Fruit fly (Drosophila melanogaster): Measurements from ENCODE around the gene CG5149.

The CG5149 gene

DNA sequence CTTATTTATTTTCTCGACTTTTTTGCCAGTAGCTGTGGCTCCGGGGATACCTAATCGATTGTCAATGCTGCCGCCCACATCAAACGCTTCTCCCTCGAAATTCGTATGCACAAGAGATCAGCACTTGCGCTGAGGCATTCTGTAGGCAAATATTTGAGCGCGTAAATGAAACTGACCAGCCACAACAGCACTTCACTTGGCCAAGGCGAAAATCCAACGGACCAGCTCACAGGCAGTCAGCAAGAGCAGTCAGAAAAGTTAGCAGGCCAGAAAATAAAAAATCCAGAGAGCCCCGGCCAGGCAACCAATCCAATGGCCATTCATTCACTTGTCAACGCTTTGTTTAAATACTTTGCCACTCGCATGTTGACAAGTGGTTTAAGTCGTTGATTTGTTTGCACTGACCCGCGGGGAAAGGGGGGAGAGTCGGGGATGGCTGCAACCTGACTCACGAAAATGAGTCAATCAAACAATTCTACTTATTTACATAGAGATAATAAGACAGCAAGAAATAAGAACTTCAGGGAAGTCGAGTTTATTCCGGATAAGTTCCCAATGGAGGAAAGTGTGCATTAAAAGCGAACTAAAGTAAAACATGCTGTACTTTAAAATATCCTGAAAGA is 48.5 kb downstream of the CG5149 start (continued):
- peak; percentile 2 for TF ChIP-seq CG3407 (GFP tag; optimal IDR thresholded peaks at IDR 0.05)
- no peak for TF ChIP-seq CG3838 (GFP tag; optimal IDR thresholded peaks at IDR 0.05)
- TF ChIP-seq Deaf1 (tag; optimal IDR thresholded peaks at IDR 0.05), result no peak
- TF ChIP-seq CG30020 (tag; optimal IDR thresholded peaks at IDR 0.05), result no peak
- no peak for TF ChIP-seq CG3726 (GFP tag; IDR thresholded peaks at IDR 0.05)
- TF ChIP-seq CG32772 (GFP tag; IDR thresholded peaks at IDR 0.05), result no peak; the same call in 1 of the 2 replicates
- TF ChIP-seq D (optimal IDR thresholded peaks at IDR 0.05), result no peak
- TF ChIP-seq D (GFP tag; optimal IDR thresholded peaks at IDR 0.05), result peak; percentile 15
- no peak for TF ChIP-seq pan (optimal IDR thresholded peaks at IDR 0.05)
- TF ChIP-seq pan (GFP tag; optimal IDR thresholded peaks at IDR 0.05 in 1 of 2, IDR thresholded peaks at IDR 0.05 in 1 of 2), result no peak
- no peak for TF ChIP-seq ken (GFP tag; IDR thresholded peaks at IDR 0.05)
- TF ChIP-seq onecut (GFP tag; IDR thresholded peaks at IDR 0.05), result no peak
- peak; percentile 10 for TF ChIP-seq CG13296 (GFP tag; optimal IDR thresholded peaks at IDR 0.05)
- TF ChIP-seq salm (tag; optimal IDR thresholded peaks at IDR 0.05), result peak; percentile 2
- TF ChIP-seq zfh1 (GFP tag; IDR thresholded peaks at IDR 0.05), result peak; percentile 72; the same call in 2 of the 3 replicates
- no peak for TF ChIP-seq Stat92E (GFP tag; optimal IDR thresholded peaks at IDR 0.05)
- TF ChIP-seq NC2α (GFP tag; optimal IDR thresholded peaks at IDR 0.05), result peak; percentile 11
- no peak for TF ChIP-seq CG6683 (GFP tag; optimal IDR thresholded peaks at IDR 0.05)
- TF ChIP-seq CG10979 (tag; optimal IDR thresholded peaks at IDR 0.05), result peak; percentile 10
- peak; percentile 61; the same call in 1 of the 2 replicates for TF ChIP-seq CG1024 (GFP tag; IDR thresholded peaks at IDR 0.05)
- TF ChIP-seq NFAT (GFP tag; IDR thresholded peaks at IDR 0.05), result no peak
- no peak for TF ChIP-seq Dp (GFP tag; optimal IDR thresholded peaks at IDR 0.05)
- TF ChIP-seq CG12155 (GFP tag; optimal IDR thresholded peaks at IDR 0.05), result no peak
- TF ChIP-seq Neu2 (GFP tag; optimal IDR thresholded peaks at IDR 0.05; ENCODE audit: borderline replicate concordance), result no peak
- peak; percentile 3 for TF ChIP-seq CG7556 (GFP tag; optimal IDR thresholded peaks at IDR 0.05)
- peak; percentile 76 for TF ChIP-seq Med (GFP tag)
- no peak for TF ChIP-seq crc (GFP tag; optimal IDR thresholded peaks at IDR 0.05)
- TF ChIP-seq CrebB (tag; optimal IDR thresholded peaks at IDR 0.05), result no peak
- no peak for TF ChIP-seq Hr51 (GFP tag; optimal IDR thresholded peaks at IDR 0.05)
- TF ChIP-seq h (optimal IDR thresholded peaks at IDR 0.05), result no peak
- no peak for TF ChIP-seq CG2889 (GFP tag; IDR thresholded peaks at IDR 0.05)
- no peak for TF ChIP-seq Atf6 (GFP tag; IDR thresholded peaks at IDR 0.05)
- TF ChIP-seq CG6791 (GFP tag; IDR thresholded peaks at IDR 0.05; ENCODE audit: partially characterized antibody), result no peak
- no peak for TF ChIP-seq fd3F (GFP tag; optimal IDR thresholded peaks at IDR 0.05)
- TF ChIP-seq HLHmδ (GFP tag; optimal IDR thresholded peaks at IDR 0.05), result peak; percentile 75
- TF ChIP-seq CG14014 (GFP tag; IDR thresholded peaks at IDR 0.05), result peak; percentile 14; the same call in 1 of the 2 replicates
- TF ChIP-seq sqz (GFP tag; optimal IDR thresholded peaks at IDR 0.05), result no peak
- TF ChIP-seq zen (tag; optimal IDR thresholded peaks at IDR 0.05), result no peak
- no peak for TF ChIP-seq CG8478 (optimal IDR thresholded peaks at IDR 0.05)
- TF ChIP-seq tx (GFP tag; optimal IDR thresholded peaks at IDR 0.05), result no peak
- no peak for TF ChIP-seq croc (GFP tag; conservative IDR thresholded peaks at IDR 0.05)
- TF ChIP-seq Tbp (GFP tag; optimal IDR thresholded peaks at IDR 0.05), result no peak
- TF ChIP-seq CG16815 (GFP tag; optimal IDR thresholded peaks at IDR 0.05), result no peak
- peak; percentile 31 for TF ChIP-seq CG8290 (GFP tag; optimal IDR thresholded peaks at IDR 0.05)
- TF ChIP-seq CG8290 (tag; optimal IDR thresholded peaks at IDR 0.05), result peak; percentile 23 to 45
- peak; percentile 5 for TF ChIP-seq bcd (GFP tag; optimal IDR thresholded peaks at IDR 0.05)
- TF ChIP-seq Dfd (GFP tag; optimal IDR thresholded peaks at IDR 0.05), result no peak
- TF ChIP-seq CG15011 (GFP tag; optimal IDR thresholded peaks at IDR 0.05), result peak; percentile 18
- no peak for TF ChIP-seq CG18011 (GFP tag; optimal IDR thresholded peaks at IDR 0.05)
- peak; percentile 28 for TF ChIP-seq MTF-1 (GFP tag; optimal IDR thresholded peaks at IDR 0.05; ENCODE audit: borderline replicate concordance)
- TF ChIP-seq Opbp (GFP tag; IDR thresholded peaks at IDR 0.05; ENCODE audit: partially characterized antibody), result no peak

Data from whole organism, embryonic.